Fruit fly (Drosophila melanogaster) whole organism, embryonic: ENCODE measurements around the gene CG18596.

Experiments used
- Abd-B ChIP-seq: fragments of 200-800 bp; sonication (Bioruptor generic); optimal IDR thresholded peaks from 2 replicates; lab custom pipeline; 2018; ENCODE audit warnings: missing biosample characterization, mild to moderate bottlenecking, missing genetic modification characterization, moderate library complexity
- B-H2 ChIP-seq: fragments of 200-800 bp; sonication (Bioruptor generic); optimal IDR thresholded peaks from 2 replicates; lab custom pipeline; 2018; ENCODE audit warnings: missing biosample characterization, mild to moderate bottlenecking, missing genetic modification characterization
- BEAF-32 ChIP-seq: fragments of 200-800 bp; sonication (Bioruptor generic); optimal IDR thresholded peaks from 3 replicates; lab custom pipeline; 2017; ENCODE audit warnings: missing biosample characterization, missing genetic modification characterization, mild to moderate bottlenecking, moderate library complexity, missing genetic modification reagents
- CG1024 ChIP-seq: fragments of 200-800 bp; sonication (Bioruptor generic); IDR thresholded peaks from 2 replicates; pipeline ENCODE4 v1.3.6; 2022; ENCODE audit warnings: missing biosample characterization, missing genetic modification characterization
- CG10321 ChIP-seq: fragments of 200-800 bp; sonication (Bioruptor generic); IDR thresholded peaks from 2 replicates; pipeline ENCODE4 v1.3.6; 2022; ENCODE audit warnings: missing biosample characterization, missing genetic modification characterization
- CG10431 ChIP-seq: fragments of 200-800 bp; sonication (Bioruptor generic); optimal IDR thresholded peaks from 3 replicates; lab custom pipeline; 2018; ENCODE audit warnings: missing biosample characterization, mild to moderate bottlenecking, missing genetic modification characterization
- CG10565 ChIP-seq: fragments of 200-800 bp; sonication (Bioruptor generic); optimal IDR thresholded peaks from 3 replicates; lab custom pipeline; 2016; ENCODE audit warnings: missing biosample characterization, mild to moderate bottlenecking, missing genetic modification characterization
- CG11398 ChIP-seq: fragments of 200-800 bp; sonication (Bioruptor generic); optimal IDR thresholded peaks from 2 replicates; lab custom pipeline; 2016; ENCODE audit warnings: missing biosample characterization, missing genetic modification characterization
- CG11504 ChIP-seq: fragments of 200-800 bp; sonication (Bioruptor generic); optimal IDR thresholded peaks from 3 replicates; lab custom pipeline; 2019; ENCODE audit warnings: missing biosample characterization, mild to moderate bottlenecking, missing genetic modification characterization, moderate library complexity
- CG11696 ChIP-seq: fragments of 200-800 bp; sonication (Bioruptor generic); IDR thresholded peaks from 2 replicates; pipeline ENCODE4 v1.3.6; 2022; ENCODE audit warnings: missing biosample characterization, missing genetic modification characterization
- CG12155 ChIP-seq: fragments of 200-800 bp; sonication (Bioruptor generic); optimal IDR thresholded peaks from 3 replicates; lab custom pipeline; 2016; ENCODE audit warnings: missing biosample characterization, missing genetic modification characterization
- CG13123 ChIP-seq: fragments of 200-800 bp; sonication (Bioruptor generic); optimal IDR thresholded peaks from 2 replicates; lab custom pipeline; 2016; ENCODE audit warnings: missing biosample characterization, missing genetic modification characterization
- CG17361 ChIP-seq: fragments of 200-800 bp; sonication (Bioruptor generic); IDR thresholded peaks from 3 replicates; pipeline ENCODE4 v1.3.6; 2022; ENCODE audit warnings: missing biosample characterization, missing genetic modification characterization
- CG31224 ChIP-seq: fragments of 200-800 bp; sonication (Bioruptor generic); IDR thresholded peaks from 2 replicates; pipeline ENCODE4 v1.3.6; 2022; ENCODE audit warnings: missing biosample characterization, missing genetic modification characterization
- CG31441 ChIP-seq: fragments of 200-800 bp; sonication (Bioruptor generic); IDR thresholded peaks from 2 replicates; pipeline ENCODE4 v1.3.6; 2022; ENCODE audit warnings: missing biosample characterization, missing genetic modification characterization
- CG4854 ChIP-seq: fragments of 200-800 bp; sonication (Bioruptor generic); optimal IDR thresholded peaks from 2 replicates; lab custom pipeline; 2016; ENCODE audit warnings: missing biosample characterization, missing genetic modification characterization, inconsistent platforms
- CG5180 ChIP-seq: fragments of 200-800 bp; sonication (Bioruptor generic); optimal IDR thresholded peaks from 3 replicates; lab custom pipeline; 2017; ENCODE audit warnings: missing biosample characterization, missing genetic modification characterization, mild to moderate bottlenecking, moderate library complexity, missing genetic modification reagents
- CG9215 ChIP-seq: fragments of 200-800 bp; sonication (Bioruptor generic); IDR thresholded peaks from 2 replicates; pipeline ENCODE4 v1.3.6; 2022; ENCODE audit warnings: missing biosample characterization, missing genetic modification characterization
- CG9437 ChIP-seq: fragments of 200-800 bp; sonication (Bioruptor generic); optimal IDR thresholded peaks from 2 replicates; lab custom pipeline; 2018; ENCODE audit warnings: missing biosample characterization, mild to moderate bottlenecking, missing genetic modification characterization
- CG9932 ChIP-seq: fragments of 200-800 bp; sonication (Bioruptor generic); IDR thresholded peaks from 2 replicates; pipeline ENCODE4 v1.3.6; 2022; ENCODE audit warnings: missing biosample characterization, missing genetic modification characterization
- Dfd ChIP-seq, 2 experiments: fragments of >200 bp; optimal IDR thresholded peaks; 2 replicates each; lab custom pipeline; 2017; ENCODE audit warnings: missing biosample characterization in 2 of 2, missing genetic modification characterization in 2 of 2
- Dip3 ChIP-seq: fragments of 200-800 bp; sonication (Bioruptor generic); optimal IDR thresholded peaks from 3 replicates; lab custom pipeline; 2016; ENCODE audit warnings: missing biosample characterization, missing genetic modification characterization
- Dp ChIP-seq: fragments of 200-800 bp; sonication (Bioruptor generic); optimal IDR thresholded peaks from 2 replicates; lab custom pipeline; 2018; ENCODE audit warnings: missing biosample characterization, mild to moderate bottlenecking, missing genetic modification characterization, moderate library complexity
- Fer3 ChIP-seq: fragments of 200-800 bp; sonication (Bioruptor generic); optimal IDR thresholded peaks from 2 replicates; lab custom pipeline; 2018; ENCODE audit warnings: missing biosample characterization, mild to moderate bottlenecking, missing genetic modification characterization, moderate library complexity
- HHEX ChIP-seq: fragments of 200-800 bp; sonication (Bioruptor generic); optimal IDR thresholded peaks from 3 replicates; lab custom pipeline; 2017; ENCODE audit warnings: missing biosample characterization, mild to moderate bottlenecking, missing genetic modification characterization, missing genetic modification reagents
- Kr ChIP-seq: fragments of 200-800 bp; sonication (Bioruptor generic); optimal IDR thresholded peaks from 2 replicates; lab custom pipeline; 2017; ENCODE audit warnings: missing biosample characterization, mild to moderate bottlenecking, missing genetic modification characterization
- Lhr ChIP-seq: fragments of 200-800 bp; sonication (Bioruptor generic); optimal IDR thresholded peaks from 3 replicates; lab custom pipeline; 2017; ENCODE audit warnings: mild to moderate bottlenecking, missing biosample characterization, missing genetic modification reagents, missing genetic modification characterization
- Lpt ChIP-seq: fragments of >200 bp; optimal IDR thresholded peaks from 2 replicates; lab custom pipeline; 2018; ENCODE audit warnings: missing biosample characterization, missing genetic modification characterization
- Med ChIP-seq: fragments of 200-800 bp; sonication (Bioruptor generic); peaks from one replicate; lab custom pipeline; 2016; ENCODE audit warnings: missing biosample characterization, missing genetic modification characterization, mild to moderate bottlenecking, inconsistent platforms, moderate library complexity
- Mrtf ChIP-seq: fragments of 200-800 bp; sonication (Bioruptor generic); IDR thresholded peaks from 3 replicates; pipeline ENCODE4 v1.3.6; 2022; ENCODE audit warnings: missing biosample characterization, missing genetic modification characterization
- NK7.1 ChIP-seq: fragments of 200-800 bp; sonication (Bioruptor generic); optimal IDR thresholded peaks from 3 replicates; lab custom pipeline; 2016; ENCODE audit warnings: missing biosample characterization, missing genetic modification characterization
- NfI ChIP-seq: fragments of 200-800 bp; sonication (Bioruptor generic); optimal IDR thresholded peaks from 3 replicates; lab custom pipeline; 2018; ENCODE audit warnings: missing biosample characterization, mild to moderate bottlenecking, missing genetic modification characterization, moderate library complexity
- Optix ChIP-seq: fragments of 200-800 bp; sonication (Bioruptor generic); IDR thresholded peaks from 3 replicates; pipeline ENCODE4 v1.3.6; 2022; ENCODE audit warnings: missing biosample characterization, missing genetic modification characterization
- Pdp1 ChIP-seq, 2 experiments: fragments of 200-800 bp; sonication (Bioruptor generic); optimal IDR thresholded peaks; 3 replicates each; lab custom pipeline; 2016; ENCODE audit warnings: missing biosample characterization in 2 of 2, missing genetic modification characterization in 2 of 2, mild to moderate bottlenecking in 1 of 2, moderate library complexity in 1 of 2
- Scr ChIP-seq: fragments of 200-800 bp; sonication (Bioruptor generic); IDR thresholded peaks from 2 replicates; pipeline ENCODE4 v1.3.6; 2022; ENCODE audit warnings: missing biosample characterization, missing genetic modification characterization; ENCODE audit not compliant: partially characterized antibody
- YL-1 ChIP-seq: fragments of 200-800 bp; sonication (Bioruptor generic); optimal IDR thresholded peaks from 3 replicates; lab custom pipeline; 2017; ENCODE audit warnings: missing biosample characterization, mild to moderate bottlenecking, missing genetic modification characterization
- cad ChIP-seq: fragments of >200 bp; optimal IDR thresholded peaks from 2 replicates; lab custom pipeline; 2017; ENCODE audit warnings: missing biosample characterization, missing genetic modification characterization
- crol ChIP-seq: fragments of 200-800 bp; sonication (Bioruptor generic); IDR thresholded peaks from 2 replicates; pipeline ENCODE4 v1.3.6; 2022; ENCODE audit warnings: missing biosample characterization, missing genetic modification characterization
- dpn ChIP-seq, 2 experiments: fragments of 200-800 bp; sonication (Bioruptor generic); optimal IDR thresholded peaks; 3 replicates each; lab custom pipeline; 2016; ENCODE audit warnings: missing biosample characterization in 2 of 2, missing genetic modification characterization in 2 of 2
- dysf ChIP-seq: fragments of 200-800 bp; sonication (Bioruptor generic); IDR thresholded peaks from 3 replicates; pipeline ENCODE4 v1.3.6; 2022; ENCODE audit warnings: missing biosample characterization, missing genetic modification characterization
- esg ChIP-seq: fragments of 200-800 bp; sonication (Bioruptor generic); conservative IDR thresholded peaks from 2 replicates; pipeline ENCODE4 v1.3.6; 2022; ENCODE audit warnings: missing biosample characterization, missing genetic modification characterization
- fru ChIP-seq: fragments of >200 bp; optimal IDR thresholded peaks from 2 replicates; lab custom pipeline; 2017
- hbn ChIP-seq: fragments of 200-800 bp; sonication (Bioruptor generic); IDR thresholded peaks from 2 replicates; pipeline ENCODE4 v1.3.6; 2022; ENCODE audit warnings: missing biosample characterization, missing genetic modification characterization; ENCODE audit not compliant: partially characterized antibody
- insv ChIP-seq, 2 experiments: fragments of 200-800 bp; sonication (Bioruptor generic); optimal IDR thresholded peaks; 3 replicates each; lab custom pipeline; 2016 to 2018; ENCODE audit warnings: missing biosample characterization in 2 of 2, missing genetic modification characterization in 2 of 2
- ken ChIP-seq: fragments of 200-800 bp; sonication (Bioruptor generic); IDR thresholded peaks from 3 replicates; pipeline ENCODE4 v1.3.6; 2022; ENCODE audit warnings: missing biosample characterization, missing genetic modification characterization
- p53 ChIP-seq: fragments of 200-800 bp; sonication (Bioruptor generic); optimal IDR thresholded peaks from 2 replicates; lab custom pipeline; 2016; ENCODE audit warnings: missing biosample characterization, missing genetic modification characterization
- row ChIP-seq: fragments of 200-800 bp; sonication (Bioruptor generic); IDR thresholded peaks from 3 replicates; pipeline ENCODE4 v1.3.6; 2022; ENCODE audit warnings: missing biosample characterization, missing genetic modification characterization
- sim ChIP-seq: fragments of 200-800 bp; sonication (Bioruptor generic); IDR thresholded peaks from 2 replicates; pipeline ENCODE4 v1.3.6; 2022; ENCODE audit warnings: missing biosample characterization, missing genetic modification characterization
- tgo ChIP-seq: fragments of 200-800 bp; sonication (Bioruptor generic); IDR thresholded peaks from 3 replicates; pipeline ENCODE4 v1.3.6; 2022; ENCODE audit warnings: missing biosample characterization, missing genetic modification characterization
- trh ChIP-seq: fragments of 200-800 bp; sonication (Bioruptor generic); optimal IDR thresholded peaks from 2 replicates; lab custom pipeline; 2016; ENCODE audit warnings: missing biosample characterization, missing genetic modification characterization
- tup ChIP-seq: fragments of 200-800 bp; sonication (Bioruptor generic); optimal IDR thresholded peaks from 2 replicates; lab custom pipeline; 2016; ENCODE audit warnings: missing biosample characterization, mild to moderate bottlenecking, missing genetic modification characterization, moderate library complexity
- unpg ChIP-seq: fragments of 200-800 bp; sonication (Bioruptor generic); optimal IDR thresholded peaks from 3 replicates; lab custom pipeline; 2018; ENCODE audit warnings: missing biosample characterization, mild to moderate bottlenecking, missing genetic modification characterization, moderate library complexity

CG18596 gene

DNA sequence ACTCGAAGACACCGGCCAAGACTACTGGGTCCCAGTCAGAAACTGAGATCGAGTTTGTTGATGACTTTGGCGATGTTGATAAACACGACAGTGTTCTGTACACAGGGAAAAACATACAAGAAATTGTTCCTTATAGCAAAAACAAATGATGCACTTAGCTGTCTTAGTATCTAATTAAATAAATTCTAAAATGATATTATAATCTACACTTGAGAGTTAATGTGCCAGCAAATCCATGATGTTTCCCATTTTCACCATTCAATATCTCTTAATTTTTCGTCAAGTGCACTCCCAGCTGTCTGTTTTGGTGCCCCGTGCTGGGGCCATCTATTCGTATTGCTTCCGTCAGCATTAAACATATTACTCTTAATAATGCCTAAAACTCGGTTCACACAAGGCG lies 24.5 kb downstream of the CG18596 start (continued):
- TF ChIP-seq Lpt (GFP tag; lab: Kevin White, UChicago), result no peak
- TF ChIP-seq Med (GFP tag; lab: Kevin White, UChicago), result peak; percentile 52
- TF ChIP-seq CG11696, result no peak
- no peak for TF ChIP-seq CG31441 (GFP tag; lab: Robert Waterston, UW)
- peak; percentile 62; the same call in 2 of the 3 replicates for TF ChIP-seq Mrtf (GFP tag; lab: Robert Waterston, UW)
- TF ChIP-seq CG10565, result no peak
- TF ChIP-seq Dfd (GFP tag; optimal IDR thresholded peaks at IDR 0.05; lab: Kevin White, UChicago), result no peak
- no peak for TF ChIP-seq Dip3
- no peak for TF ChIP-seq unpg (GFP tag; lab: Kevin White, UChicago)
- TF ChIP-seq Fer3 (tag; lab: Kevin White, UChicago), result no peak
- no peak for TF ChIP-seq Pdp1 (GFP tag; optimal IDR thresholded peaks at IDR 0.05; lab: Kevin White, UChicago)
- TF ChIP-seq Optix, result no peak
- TF ChIP-seq CG9215 (GFP tag; lab: Robert Waterston, UW), result peak; percentile 26; the same call in 1 of the 2 replicates
- TF ChIP-seq HHEX (GFP tag; lab: Kevin White, UChicago), result peak; percentile 23
- TF ChIP-seq CG9932, result peak; percentile 68
- no peak for TF ChIP-seq NK7.1 (GFP tag; lab: Kevin White, UChicago)
- peak; percentile 43 for TF ChIP-seq esg (GFP tag; lab: Robert Waterston, UW)
- no peak for TF ChIP-seq CG10431
- TF ChIP-seq NfI (GFP tag; lab: Kevin White, UChicago), result no peak
- TF ChIP-seq CG10321, result no peak
- TF ChIP-seq Abd-B (GFP tag; lab: Kevin White, UChicago), result peak; percentile 30
- TF ChIP-seq p53, result no peak
- TF ChIP-seq BEAF-32 (GFP tag; lab: Kevin White, UChicago), result no peak
- TF ChIP-seq dysf (GFP tag; lab: Robert Waterston, UW), result peak; percentile 83
- TF ChIP-seq tgo (GFP tag; lab: Robert Waterston, UW), result peak; percentile 21; the same call in 1 of the 3 replicates
- peak; percentile 42; the same call in 1 of the 2 replicates for TF ChIP-seq CG31224 (GFP tag; lab: Robert Waterston, UW)
- no peak for TF ChIP-seq Lhr (GFP tag; lab: Kevin White, UChicago)
- no peak for TF ChIP-seq tup
- no peak for TF ChIP-seq CG17361 (GFP tag; lab: Robert Waterston, UW)
- no peak for TF ChIP-seq B-H2 (GFP tag; lab: Kevin White, UChicago)
- TF ChIP-seq insv (GFP tag; optimal IDR thresholded peaks at IDR 0.05; lab: Kevin White, UChicago), result no peak
- no peak for TF ChIP-seq trh (GFP tag; lab: Kevin White, UChicago)
- no peak for TF ChIP-seq CG9437
- TF ChIP-seq ken (GFP tag; lab: Robert Waterston, UW), result no peak
- no peak for TF ChIP-seq CG11504
- no peak for TF ChIP-seq hbn
- TF ChIP-seq sim (GFP tag; lab: Robert Waterston, UW), result no peak
- no peak for TF ChIP-seq fru (lab: Kevin White, UChicago)
- TF ChIP-seq crol (GFP tag; lab: Robert Waterston, UW), result no peak
- TF ChIP-seq dpn (GFP tag; optimal IDR thresholded peaks at IDR 0.05; lab: Kevin White, UChicago), result peak in 1 of 2 experiments; percentile 3
- no peak for TF ChIP-seq CG4854
- TF ChIP-seq Scr, result no peak
- no peak for TF ChIP-seq CG13123 (GFP tag; lab: Kevin White, UChicago)
- no peak for TF ChIP-seq YL-1 (GFP tag; lab: Kevin White, UChicago)
- TF ChIP-seq cad (GFP tag; lab: Kevin White, UChicago), result no peak
- no peak for TF ChIP-seq Kr
- TF ChIP-seq Dp, result no peak
- no peak for TF ChIP-seq CG12155 (GFP tag; lab: Kevin White, UChicago)
- TF ChIP-seq CG11398 (GFP tag; lab: Kevin White, UChicago), result no peak
- no peak for TF ChIP-seq CG5180
- TF ChIP-seq CG1024 (GFP tag; lab: Robert Waterston, UW), result no peak
- TF ChIP-seq row (GFP tag; lab: Robert Waterston, UW), result peak; percentile 61; the same call in 2 of the 3 replicates
